Fruit fly (Drosophila melanogaster) Kc167 (cell line): ENCODE data around the gene Tom70.

Experiments
- Myc ChIP-seq: fragments of >200 bp; optimal IDR thresholded peaks from 2 replicates; lab custom pipeline; 2017; ENCODE audit warnings: missing external identifiers
- Sin3A ChIP-seq: fragments of >200 bp; optimal IDR thresholded peaks from 2 replicates; lab custom pipeline; 2018; ENCODE audit warnings: missing external identifiers
- h ChIP-seq: fragments of >200 bp; optimal IDR thresholded peaks from 3 replicates; lab custom pipeline; 2018; ENCODE audit warnings: missing external identifiers
- insv ChIP-seq: fragments of >200 bp; optimal IDR thresholded peaks from 3 replicates; lab custom pipeline; 2018; ENCODE audit warnings: missing external identifiers
- psq ChIP-seq: fragments of >200 bp; optimal IDR thresholded peaks from 2 replicates; lab custom pipeline; 2017; ENCODE audit warnings: missing external identifiers
- ttk ChIP-seq: sonication (Bioruptor generic); optimal IDR thresholded peaks from 2 replicates; lab custom pipeline; 2017; ENCODE audit warnings: missing external identifiers

dm6 chr2L:12002922-12003791 is 35.2 kb downstream of the Tom70 start:
- TF ChIP-seq psq (lab: Kevin White, UChicago) (no peak), h (lab: Kevin White, UChicago) (no peak), Sin3A (lab: Kevin White, UChicago) (no peak), ttk (lab: Kevin White, UChicago) (no peak), Myc (no peak), insv (lab: Kevin White, UChicago) (no peak)
